Worm (Caenorhabditis elegans): ENCODE data around the gene F55G11.1.
A peak's percentile ranks its signal among the peaks of the same experiment; 100 is the strongest.

F55G11.1 gene

DNA sequence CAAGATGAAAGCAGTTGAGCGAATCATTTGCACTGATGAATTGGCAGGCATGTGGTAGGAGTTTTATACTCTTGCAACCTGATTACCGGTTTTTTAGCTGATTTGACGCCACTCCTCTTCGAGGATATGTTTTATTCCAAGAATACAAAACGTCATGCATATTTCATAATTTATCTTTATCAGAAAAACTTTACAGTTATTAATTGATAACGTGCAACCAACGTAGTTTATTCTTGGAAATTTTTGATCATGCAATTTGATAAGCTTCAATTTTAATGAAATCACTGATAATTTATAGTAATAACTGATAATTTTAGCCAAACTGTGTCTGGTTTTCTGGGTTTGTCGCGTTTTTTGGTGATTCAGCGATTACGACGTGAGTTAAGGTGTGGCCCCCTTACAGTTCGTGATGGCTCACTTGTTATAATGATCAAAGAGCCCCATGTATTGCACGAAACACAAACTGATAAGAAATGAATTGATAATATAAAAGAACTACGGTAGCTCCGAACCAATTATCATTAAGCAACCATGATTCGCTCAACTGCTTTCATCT lies 10.1 kb downstream of the F55G11.1 start, which contains the start of the genes cld-1 and dod-21:
cld-1 (minus strand) TSS at position 51 of the 556 bp plus-strand sequence.
dod-21 (plus strand) TSS at position 518 of the 556 bp plus-strand sequence.
- TF ChIP-seq daf-16 (GFP tag; optimal IDR thresholded peaks at IDR 0.05) (no peak), daf-16 (tag; optimal IDR thresholded peaks at IDR 0.05) (peak; percentile 47), F37D6.2 (tag; optimal IDR thresholded peaks at IDR 0.05) (no peak), dmd-6 (GFP tag; IDR thresholded peaks at IDR 0.05) (peak; percentile 64), pqm-1 (tag; optimal IDR thresholded peaks at IDR 0.05) (peak; percentile 31), php-3 (GFP tag; IDR thresholded peaks at IDR 0.05) (peak; percentile 48; the same call in 1 of the 2 replicates), nhr-102 (tag; optimal IDR thresholded peaks at IDR 0.05) (no peak), lin-1 (GFP tag; IDR thresholded peaks at IDR 0.05) (0 out of 2 replicates have a peak, but pooled peaks have one; percentile 20), nhr-77 (tag; optimal IDR thresholded peaks at IDR 0.05) (peak; percentile 11), dve-1 (tag; optimal IDR thresholded peaks at IDR 0.05; ENCODE audit: insufficient read depth) (peak; percentile 63), snpc-4 (tag; optimal IDR thresholded peaks at IDR 0.05) (no peak), hlh-11 (tag; optimal IDR thresholded peaks at IDR 0.05) (peak; percentile 83), vab-7 (GFP tag; IDR thresholded peaks at IDR 0.05) (no peak), nhr-28 (tag; optimal IDR thresholded peaks at IDR 0.05) (peak; percentile 47)

DNA sequence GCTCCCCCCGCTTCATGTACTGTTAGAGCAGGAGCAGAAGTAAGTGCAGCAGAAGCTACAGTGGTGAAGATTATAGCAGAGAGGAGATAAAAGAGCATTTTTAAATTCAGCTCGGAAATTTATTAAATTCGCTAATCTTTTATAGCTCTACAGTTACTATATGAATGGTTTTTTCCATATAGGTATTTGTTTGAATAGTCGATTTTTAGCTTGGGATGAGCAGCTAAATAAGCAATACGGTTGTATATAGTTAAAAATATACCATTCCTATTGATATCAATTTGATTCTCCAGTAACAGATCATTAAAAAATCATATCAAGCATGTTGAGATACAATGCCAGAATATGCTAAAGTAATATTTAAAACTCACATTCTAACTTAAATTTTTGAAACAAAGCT lies 19.7 kb downstream of the F55G11.1 start, which contains the start of gene srlf-5:
srlf-5 (minus strand) TSS at position 101 of the 400 bp plus-strand sequence.
- TF ChIP-seq daf-12 (tag; optimal IDR thresholded peaks at IDR 0.05) (no peak), pqm-1 (tag; optimal IDR thresholded peaks at IDR 0.05) (no peak), nhr-76 (tag; optimal IDR thresholded peaks at IDR 0.05) (no peak), nhr-42 (GFP tag; IDR thresholded peaks at IDR 0.05) (no peak)

DNA sequence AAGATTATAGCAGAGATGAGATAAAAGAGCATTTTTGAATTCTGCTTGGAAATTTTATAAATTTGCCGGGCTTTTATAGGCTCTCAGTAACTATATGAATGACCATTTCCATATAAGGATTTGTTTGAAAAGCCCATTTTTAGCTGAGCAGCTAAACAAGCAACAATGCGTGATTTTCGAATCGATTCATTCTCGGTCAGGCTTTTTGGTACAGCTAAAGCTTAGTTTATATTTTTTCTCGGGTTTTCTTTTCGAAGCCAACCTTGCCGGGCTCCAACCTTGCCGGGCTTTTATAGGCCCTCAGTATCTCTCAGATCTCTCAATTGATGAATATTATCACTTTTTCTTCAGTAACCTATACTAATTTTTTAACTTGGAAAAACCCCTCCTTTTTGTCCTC lies 22.1 kb downstream of the F55G11.1 start, which contains the start of gene srlf-4:
srlf-4 (minus strand) TSS at position 101 of the 400 bp plus-strand sequence.
- TF ChIP-seq Y5F2A.4 (GFP tag; optimal IDR thresholded peaks at IDR 0.05) (no peak), cey-2 (tag; optimal IDR thresholded peaks at IDR 0.05; ENCODE audit: borderline replicate concordance, insufficient read depth) (no peak), jun-1 (tag; optimal IDR thresholded peaks at IDR 0.05) (no peak), unc-62 (GFP tag; optimal IDR thresholded peaks at IDR 0.05 in 1 of 2) (no peak), unc-62 (tag; optimal IDR thresholded peaks at IDR 0.05) (no peak), ceh-28 (tag; optimal IDR thresholded peaks at IDR 0.05) (no peak), hlh-11 (tag; optimal IDR thresholded peaks at IDR 0.05) (no peak)

ce11 chrIV:12921027-12921426 lies 25.4 kb downstream of the F55G11.1 start, which contains the start of gene C32H11.4:
TSS of gene C32H11.4 (plus strand) at chrIV:12921264.
- TF ChIP-seq T20F7.1 (GFP tag; optimal IDR thresholded peaks at IDR 0.05) (no peak), gei-8 (GFP tag; optimal IDR thresholded peaks at IDR 0.05) (no peak), dmd-6 (GFP tag; IDR thresholded peaks at IDR 0.05) (peak; percentile 82), mxl-2 (GFP tag; conservative IDR thresholded peaks at IDR 0.05) (no peak), php-3 (GFP tag; IDR thresholded peaks at IDR 0.05) (peak; percentile 69), nhr-77 (tag; optimal IDR thresholded peaks at IDR 0.05) (no peak), madf-5 (GFP tag; IDR thresholded peaks at IDR 0.05) (no peak), unc-62 (GFP tag; optimal IDR thresholded peaks at IDR 0.05 in 1 of 2) (no peak), unc-62 (tag; optimal IDR thresholded peaks at IDR 0.05) (no peak), Y105C5A.15 (GFP tag; IDR thresholded peaks at IDR 0.05) (no peak), lim-7 (GFP tag; IDR thresholded peaks at IDR 0.05) (no peak), nhr-28 (tag; optimal IDR thresholded peaks at IDR 0.05) (peak; percentile 8), ztf-7 (tag; optimal IDR thresholded peaks at IDR 0.05) (no peak), Y5F2A.4 (GFP tag; optimal IDR thresholded peaks at IDR 0.05) (no peak), ctbp-1 (GFP tag; IDR thresholded peaks at IDR 0.05) (no peak), egl-27 (tag; optimal IDR thresholded peaks at IDR 0.05) (no peak), hlh-11 (tag; optimal IDR thresholded peaks at IDR 0.05) (peak; percentile 46), ama-1 (optimal IDR thresholded peaks at IDR 0.05) (no peak), F26F4.8 (GFP tag; conservative IDR thresholded peaks at IDR 0.05) (no peak), nhr-42 (GFP tag; IDR thresholded peaks at IDR 0.05) (no peak), set-16 (GFP tag; IDR thresholded peaks at IDR 0.05) (no peak), skn-1 (tag; optimal IDR thresholded peaks at IDR 0.05) (no peak), pqm-1 (tag; optimal IDR thresholded peaks at IDR 0.05) (peak; percentile 73), lin-29 (GFP tag; IDR thresholded peaks at IDR 0.05) (no peak), unc-130 (GFP tag; optimal IDR thresholded peaks at IDR 0.05) (no peak), dmd-8 (GFP tag; IDR thresholded peaks at IDR 0.05) (no peak), lin-38 (GFP tag; IDR thresholded peaks at IDR 0.05) (no peak), T26A8.4 (GFP tag; IDR thresholded peaks at IDR 0.05) (no peak), mdt-29 (GFP tag; IDR thresholded peaks at IDR 0.05) (no peak), D1046.2 (GFP tag; IDR thresholded peaks at IDR 0.05) (no peak), nhr-48 (tag; optimal IDR thresholded peaks at IDR 0.05) (peak; percentile 67), egl-43 (GFP tag; IDR thresholded peaks at IDR 0.05) (no peak)
